Worm (Caenorhabditis elegans): ENCODE measurements around the gene efl-3.

ce11 chrII:8440792-8441191, 28.3 kb downstream of the efl-3 start:
- TF ChIP-seq zag-1 (tag; optimal IDR thresholded peaks at IDR 0.05) (no peak), elt-3 (tag; optimal IDR thresholded peaks at IDR 0.05) (no peak)
